Fruit fly (Drosophila melanogaster): ENCODE measurements around the gene CSN6.
A peak's percentile ranks its signal among the peaks of the same experiment; 100 is the strongest.

The CSN6 gene

dm6 chr3R:22580546-22580945, at the start of gene CSN6:
TSS of gene CSN6 (plus strand) at chr3R:22580773.
- TF ChIP-seq CG17801 (GFP tag; optimal IDR thresholded peaks at IDR 0.05; ENCODE audit: partially characterized antibody): peak; percentile 6

- no peak for TF ChIP-seq CG17801 (GFP tag; optimal IDR thresholded peaks at IDR 0.05; ENCODE audit: partially characterized antibody)
Measured at dm6 chr3R:22531801-22532200, 48.8 kb upstream of the CSN6 start, which contains the start of gene CG33093. TSS of gene CG33093 (minus strand) at chr3R:22531922.

- TF ChIP-seq CG17801 (GFP tag; optimal IDR thresholded peaks at IDR 0.05; ENCODE audit: partially characterized antibody): no peak
Measured at dm6 chr3R:22533973-22534931, 46.3 kb upstream of the CSN6 start.

- TF ChIP-seq CG17801 (GFP tag; optimal IDR thresholded peaks at IDR 0.05; ENCODE audit: partially characterized antibody): no peak
Measured at dm6 chr3R:22535945-22536344, 44.6 kb upstream of the CSN6 start.

dm6 chr3R:22536504-22537423, 43.8 kb upstream of the CSN6 start:
- TF ChIP-seq CG17801 (GFP tag; optimal IDR thresholded peaks at IDR 0.05; ENCODE audit: partially characterized antibody): no peak

- no peak for TF ChIP-seq CG17801 (GFP tag; optimal IDR thresholded peaks at IDR 0.05; ENCODE audit: partially characterized antibody)
Measured at dm6 chr3R:22538877-22539276, 41.7 kb upstream of the CSN6 start.

dm6 chr3R:22539762-22540161, 40.8 kb upstream of the CSN6 start, which contains the start of gene CG5326:
TSS of gene CG5326 (minus strand) at chr3R:22539919.
- no peak for TF ChIP-seq CG17801 (GFP tag; optimal IDR thresholded peaks at IDR 0.05; ENCODE audit: partially characterized antibody)

- TF ChIP-seq CG17801 (GFP tag; optimal IDR thresholded peaks at IDR 0.05; ENCODE audit: partially characterized antibody): no peak
Measured at dm6 chr3R:22540686-22541085, 39.9 kb upstream of the CSN6 start.

dm6 chr3R:22542773-22543411, 37.7 kb upstream of the CSN6 start:
- peak; percentile 79 for TF ChIP-seq CG17801 (GFP tag; optimal IDR thresholded peaks at IDR 0.05; ENCODE audit: partially characterized antibody)

dm6 chr3R:22546017-22546416, 34.6 kb upstream of the CSN6 start:
- TF ChIP-seq CG17801 (GFP tag; optimal IDR thresholded peaks at IDR 0.05; ENCODE audit: partially characterized antibody): no peak

- peak; percentile 15 for TF ChIP-seq CG17801 (GFP tag; optimal IDR thresholded peaks at IDR 0.05; ENCODE audit: partially characterized antibody)
Measured at dm6 chr3R:22547585-22548022, 33.0 kb upstream of the CSN6 start, which contains the start of gene AdipoR. TSS of gene AdipoR (minus strand) at chr3R:22547846.

- TF ChIP-seq CG17801 (GFP tag; optimal IDR thresholded peaks at IDR 0.05; ENCODE audit: partially characterized antibody): peak; percentile 5
Measured at dm6 chr3R:22550306-22550812, 30.2 kb upstream of the CSN6 start, which contains the start of gene bond. TSS of gene bond (plus strand) at chr3R:22550680.

- no peak for TF ChIP-seq CG17801 (GFP tag; optimal IDR thresholded peaks at IDR 0.05; ENCODE audit: partially characterized antibody)
Measured at dm6 chr3R:22552686-22553085, 27.9 kb upstream of the CSN6 start.

dm6 chr3R:22557100-22557741, 23.4 kb upstream of the CSN6 start:
- no peak for TF ChIP-seq CG17801 (GFP tag; optimal IDR thresholded peaks at IDR 0.05; ENCODE audit: partially characterized antibody)

Data from ovary, adult (tissue).